Worm (Caenorhabditis elegans) whole organism, midembryonic: ENCODE measurements around the gene ZC190.4.
"Not testable (repeated sequence)": the region's sequence is repeated elsewhere in the genome, so short reads cannot be mapped to it uniquely, and the experiment has no call there.

ENCODE experiments used
- T22C8.4 ChIP-seq: fragments of 200-800 bp; sonication (Bioruptor generic); IDR thresholded peaks from 2 replicates; pipeline ENCODE4 v1.3.6; 2022; ENCODE audit warnings: missing genetic modification characterization, missing compliant biosample characterization
- cog-1 ChIP-seq: sonication (generic microtip); optimal IDR thresholded peaks from 2 replicates; lab custom pipeline; 2016; ENCODE audit warnings: missing genetic modification characterization, missing compliant biosample characterization
- flt-1 ChIP-seq: fragments of 200-800 bp; sonication (Bioruptor generic); IDR thresholded peaks from 2 replicates; pipeline ENCODE4 v1.3.6; 2022; ENCODE audit warnings: missing genetic modification characterization, missing compliant biosample characterization
- klf-2 ChIP-seq: fragments of 200-800 bp; sonication (Bioruptor generic); conservative IDR thresholded peaks from 2 replicates; pipeline ENCODE4 v1.3.6; 2022; ENCODE audit warnings: missing genetic modification reagents, missing genetic modification characterization, missing compliant biosample characterization
- med-1 ChIP-seq: sonication (generic microtip); optimal IDR thresholded peaks from 2 replicates; lab custom pipeline; 2017; ENCODE audit warnings: missing genetic modification characterization, mild to moderate bottlenecking, missing compliant biosample characterization, antibody characterized with exemption, missing genetic modification reagents; ENCODE audit not compliant: insufficient read depth
- ref-1 ChIP-seq: fragments of 200-800 bp; sonication (Bioruptor generic); conservative IDR thresholded peaks from 2 replicates; pipeline ENCODE4 v1.3.6; 2022; ENCODE audit warnings: missing genetic modification reagents, missing genetic modification characterization, missing compliant biosample characterization
- tab-1 ChIP-seq: fragments of 200-800 bp; sonication (Bioruptor generic); IDR thresholded peaks from 2 replicates; pipeline ENCODE4 v1.3.6; 2022; ENCODE audit warnings: missing genetic modification characterization, missing compliant biosample characterization
- ztf-23 ChIP-seq: fragments of 200-800 bp; sonication (Bioruptor generic); IDR thresholded peaks from 2 replicates; pipeline ENCODE4 v1.3.6; 2022; ENCODE audit warnings: missing genetic modification reagents, missing genetic modification characterization, missing compliant biosample characterization
- ztf-29 ChIP-seq: fragments of 200-800 bp; sonication (Bioruptor generic); IDR thresholded peaks from 2 replicates; pipeline ENCODE4 v1.3.6; 2022; ENCODE audit warnings: missing genetic modification reagents, missing genetic modification characterization, missing compliant biosample characterization

Gene ZC190.4

DNA sequence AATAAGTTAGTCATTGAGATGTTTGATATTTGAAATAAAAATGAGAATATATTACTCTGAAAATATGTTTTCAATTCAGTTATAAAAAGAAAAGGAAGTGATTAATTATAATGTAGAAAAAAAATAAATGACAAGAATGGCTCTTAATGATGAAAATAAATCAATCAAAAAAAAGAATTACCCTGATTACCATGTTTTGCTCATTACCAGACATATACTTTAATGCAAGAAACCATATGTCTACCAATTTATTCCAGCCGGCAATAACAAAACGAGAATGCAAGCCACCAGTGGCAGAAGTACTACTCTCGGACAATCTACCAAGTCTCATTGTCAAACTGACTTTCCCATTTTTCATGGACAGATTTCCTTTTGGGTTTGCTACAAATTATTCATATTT is 17.9 kb downstream of the ZC190.4 start:
- no peak for TF ChIP-seq ztf-29 (GFP tag; lab: Robert Waterston, UW)
- no peak for TF ChIP-seq med-1 (GFP tag; lab: Kevin White, UChicago)
- no peak for TF ChIP-seq cog-1 (tag; lab: Kevin White, UChicago)
- no peak for TF ChIP-seq T22C8.4
- TF ChIP-seq ref-1 (GFP tag; lab: Robert Waterston, UW): no peak
- TF ChIP-seq ztf-23 (GFP tag; lab: Robert Waterston, UW): no peak
- TF ChIP-seq tab-1 (GFP tag; lab: Robert Waterston, UW): no peak
- TF ChIP-seq flt-1 (GFP tag; lab: Robert Waterston, UW): no peak
- no peak for TF ChIP-seq klf-2 (GFP tag; lab: Robert Waterston, UW)

DNA sequence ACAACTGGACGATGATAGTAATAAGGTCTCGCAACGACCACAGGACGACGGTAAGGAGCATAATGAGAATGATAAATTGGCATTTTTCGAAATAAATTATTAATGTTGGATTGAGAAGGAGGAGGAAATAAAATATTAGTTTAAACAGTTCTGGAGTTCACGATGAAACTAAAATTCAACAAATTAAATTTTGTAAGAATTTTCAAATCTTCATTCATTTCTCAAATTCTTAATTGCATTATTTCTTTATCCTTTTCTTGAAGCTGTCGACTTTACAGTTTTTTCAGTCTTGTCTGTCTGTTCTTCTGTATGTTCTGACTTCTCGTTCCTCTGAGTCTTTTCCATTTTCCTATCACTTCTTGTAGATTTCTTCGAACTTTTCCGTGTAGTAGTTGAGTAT is 20.9 kb downstream of the ZC190.4 start, which contains the start of gene ZC190.7:
Gene ZC190.7, minus strand, starts transcription at position 101 of the 400 bp plus-strand sequence.
- no peak for TF ChIP-seq tab-1 (GFP tag; lab: Robert Waterston, UW)
- no peak for TF ChIP-seq ztf-29 (GFP tag; lab: Robert Waterston, UW)
- no peak for TF ChIP-seq ztf-23 (GFP tag; lab: Robert Waterston, UW)
- no peak for TF ChIP-seq cog-1 (tag; lab: Kevin White, UChicago)
- no peak for TF ChIP-seq ref-1 (GFP tag; lab: Robert Waterston, UW)
- TF ChIP-seq klf-2 (GFP tag; lab: Robert Waterston, UW): no peak
- TF ChIP-seq flt-1 (GFP tag; lab: Robert Waterston, UW): no peak
- TF ChIP-seq T22C8.4: no peak
- no peak for TF ChIP-seq med-1 (GFP tag; lab: Kevin White, UChicago)

DNA sequence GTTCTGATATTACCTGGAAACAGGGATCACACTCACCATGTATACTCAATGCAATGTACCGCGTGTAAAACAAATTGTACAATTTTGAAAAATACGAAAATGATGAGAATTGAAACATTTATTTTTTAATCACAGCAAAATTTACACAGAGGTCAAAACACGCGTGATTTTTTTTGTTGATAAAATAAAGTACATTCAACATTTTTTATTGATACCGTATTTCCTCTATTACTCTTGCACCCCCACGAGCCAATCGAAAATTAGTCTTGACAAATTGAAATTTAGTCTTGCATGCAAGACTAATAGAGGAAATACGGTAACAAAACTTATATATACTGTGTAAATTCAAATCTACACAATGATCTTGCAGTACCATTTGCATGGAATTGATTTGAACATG is 21.8 kb downstream of the ZC190.4 start, which contains the start of gene ZC190.8:
Gene ZC190.8, minus strand, starts transcription at position 101 of the 400 bp plus-strand sequence.
- TF ChIP-seq klf-2 (GFP tag; lab: Robert Waterston, UW) (no peak), tab-1 (GFP tag; lab: Robert Waterston, UW) (no peak), flt-1 (GFP tag; lab: Robert Waterston, UW) (no peak), T22C8.4 (no peak), ztf-23 (GFP tag; lab: Robert Waterston, UW) (no peak), cog-1 (tag; lab: Kevin White, UChicago) (no peak), ref-1 (GFP tag; lab: Robert Waterston, UW) (no peak), med-1 (GFP tag; lab: Kevin White, UChicago) (no peak)

DNA sequence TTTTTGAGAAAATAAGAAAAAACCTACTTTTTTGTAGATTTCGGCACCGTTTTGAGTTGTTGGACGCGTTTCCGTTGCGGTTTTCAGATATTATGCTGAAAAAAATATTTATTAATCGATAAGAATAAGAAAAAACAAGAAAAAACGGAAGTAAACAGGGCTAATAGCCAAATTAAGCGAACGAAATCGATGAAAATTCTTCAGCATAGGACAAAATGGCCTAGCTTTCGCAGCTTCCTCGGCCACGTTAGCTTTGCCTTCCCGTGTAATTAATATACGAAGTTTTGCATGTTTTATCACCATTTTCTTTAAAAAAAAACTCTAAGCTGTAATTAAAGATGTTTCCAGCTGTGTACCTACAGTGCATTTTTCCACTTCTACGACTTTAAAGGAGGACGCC is 30.4 kb downstream of the ZC190.4 start, which contains the start of gene ZC190.10:
Gene ZC190.10, minus strand, starts transcription at position 101 of the 400 bp plus-strand sequence.
- TF ChIP-seq ztf-29, tab-1, klf-2 (GFP tag; lab: Robert Waterston, UW): not testable (repeated sequence)

DNA sequence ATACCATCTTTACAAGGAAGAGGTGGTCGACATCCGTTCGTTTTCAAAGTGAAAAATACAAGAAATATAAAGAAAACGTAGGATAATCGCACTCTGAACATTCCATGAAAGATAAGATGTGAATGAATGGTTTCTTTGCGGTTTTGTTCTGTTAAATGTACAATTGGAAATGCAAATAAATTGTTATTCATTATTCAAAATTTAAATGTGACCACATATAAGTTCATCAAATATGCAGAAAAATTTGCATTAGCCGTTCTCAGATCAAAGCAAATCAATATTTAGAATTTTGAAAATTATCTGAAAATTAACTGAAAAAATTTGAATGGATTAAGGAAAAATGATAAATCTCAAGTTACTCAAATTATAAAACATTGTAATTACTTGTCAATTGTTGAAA is 46.0 kb downstream of the ZC190.4 start, which contains the start of gene ZC178.2:
Gene ZC178.2, minus strand, starts transcription at position 101 of the 400 bp plus-strand sequence.
- no peak for TF ChIP-seq klf-2 (GFP tag; lab: Robert Waterston, UW)
- no peak for TF ChIP-seq ztf-29 (GFP tag; lab: Robert Waterston, UW)
- TF ChIP-seq flt-1 (GFP tag; lab: Robert Waterston, UW): no peak
- TF ChIP-seq med-1 (GFP tag; lab: Kevin White, UChicago): no peak
- TF ChIP-seq ztf-23 (GFP tag; lab: Robert Waterston, UW): no peak
- no peak for TF ChIP-seq T22C8.4
- TF ChIP-seq cog-1 (tag; lab: Kevin White, UChicago): no peak
- no peak for TF ChIP-seq ref-1 (GFP tag; lab: Robert Waterston, UW)
- no peak for TF ChIP-seq tab-1 (GFP tag; lab: Robert Waterston, UW)

DNA sequence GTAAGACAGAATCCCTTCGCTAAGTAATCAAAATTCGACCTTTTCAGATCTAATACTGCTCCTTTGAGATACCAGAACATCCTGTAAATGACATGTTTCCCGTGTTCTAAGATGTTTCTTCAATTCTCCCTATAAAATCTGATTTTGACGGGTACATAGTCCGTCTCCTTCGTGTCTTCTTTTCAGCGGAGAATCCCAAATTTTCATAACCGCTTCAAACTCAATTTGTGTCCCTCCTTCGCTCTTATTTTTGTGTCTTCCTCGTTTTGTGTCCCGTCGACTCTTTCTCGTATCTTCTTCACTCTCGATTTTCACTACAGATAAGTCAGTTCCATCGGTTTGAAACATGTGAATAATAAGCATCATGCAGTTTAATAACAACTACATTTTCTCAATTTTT is 50.3 kb downstream of the ZC190.4 start, which contains the start of gene glr-5:
Gene glr-5, plus strand, starts transcription at position 321 of the 400 bp plus-strand sequence.
- no peak for TF ChIP-seq ref-1 (GFP tag; lab: Robert Waterston, UW)
- TF ChIP-seq flt-1 (GFP tag; lab: Robert Waterston, UW): no peak
- TF ChIP-seq med-1 (GFP tag; lab: Kevin White, UChicago): no peak

DNA sequence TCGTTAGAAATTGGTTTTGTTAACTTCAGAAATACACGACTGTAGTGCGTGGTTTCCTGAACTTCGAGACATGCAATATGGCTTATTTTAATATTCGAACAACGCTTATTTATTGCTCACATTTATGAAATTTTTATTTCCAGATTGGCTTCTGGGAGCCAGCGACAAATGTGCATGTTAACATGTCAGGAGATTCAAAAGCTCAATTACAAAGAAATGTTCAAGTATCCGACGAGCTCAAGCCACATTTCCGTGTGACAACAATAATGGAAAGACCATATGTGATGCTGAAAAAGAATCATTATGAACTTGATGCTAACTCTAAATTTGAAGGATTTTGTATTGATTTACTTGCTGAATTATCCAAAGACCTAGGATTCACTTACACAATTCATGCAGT is 52.5 kb downstream of the ZC190.4 start:
- no peak for TF ChIP-seq tab-1 (GFP tag; lab: Robert Waterston, UW)
- TF ChIP-seq ztf-23 (GFP tag; lab: Robert Waterston, UW): no peak
- TF ChIP-seq flt-1 (GFP tag; lab: Robert Waterston, UW): no peak
- no peak for TF ChIP-seq klf-2 (GFP tag; lab: Robert Waterston, UW)
- TF ChIP-seq med-1 (GFP tag; lab: Kevin White, UChicago): no peak
- no peak for TF ChIP-seq T22C8.4
- TF ChIP-seq ztf-29 (GFP tag; lab: Robert Waterston, UW): no peak
- no peak for TF ChIP-seq cog-1 (tag; lab: Kevin White, UChicago)
- TF ChIP-seq ref-1 (GFP tag; lab: Robert Waterston, UW): no peak
